5 worm cellular contexts compared by ENCODE assay signal in the genomic region with DNA sequence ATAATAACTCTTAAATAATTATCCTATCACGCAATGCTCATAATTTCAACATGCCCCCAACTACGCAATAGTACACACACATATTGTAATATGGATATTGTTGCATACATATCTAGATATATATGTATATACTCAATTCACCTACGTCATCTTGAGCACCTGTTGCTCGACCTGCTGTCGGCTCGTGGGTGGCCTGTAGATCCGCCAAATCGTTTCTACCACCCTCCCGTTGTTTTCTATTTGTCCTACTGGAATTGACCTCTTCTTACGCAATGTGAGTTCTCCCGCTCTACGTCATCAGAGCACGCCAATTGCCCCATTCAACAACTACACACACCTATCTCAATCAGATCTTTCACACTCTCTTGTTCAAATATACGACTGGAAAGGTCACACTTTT.
A peak's percentile ranks its signal among the peaks of the same experiment; 100 is the strongest.
TF ChIP-seq lines count a peak whose summit lies in the region.

No protein-coding gene starts in this region.

TF ChIP-seq in whole organism, L1 larva, 84 proteins besides CTCF, POLR2A, EP300 and RAD21:
- TF ChIP-seq nhr-85 (tag; lab: Kevin White, UChicago) = peak; percentile 69
- TF ChIP-seq pag-3 (tag; optimal IDR thresholded peaks at IDR 0.05; lab: Kevin White, UChicago; ENCODE audit: borderline replicate concordance, insufficient read depth) = no peak
- TF ChIP-seq ces-1 (GFP tag; optimal IDR thresholded peaks at IDR 0.05; lab: Kevin White, UChicago) = no peak
- TF ChIP-seq xbp-1 (tag; optimal IDR thresholded peaks at IDR 0.05; lab: Kevin White, UChicago) = no peak
- no peak for TF ChIP-seq ets-5 (GFP tag; IDR thresholded peaks at IDR 0.05; lab: Robert Waterston, UW)

TF ChIP-seq in whole organism, early embryonic, 17 proteins besides CTCF, POLR2A, EP300 and RAD21:
- peak; percentile 32; the same call in 1 of the 2 replicates for TF ChIP-seq pes-1 (GFP tag; IDR thresholded peaks at IDR 0.05; lab: Robert Waterston, UW)
- no peak for TF ChIP-seq hmg-4 (GFP tag; optimal IDR thresholded peaks at IDR 0.05; lab: Kevin White, UChicago)

TF ChIP-seq in whole organism, late embryonic, 69 proteins besides CTCF, POLR2A, EP300 and RAD21:
- TF ChIP-seq ceh-31 (tag; optimal IDR thresholded peaks at IDR 0.05; lab: Kevin White, UChicago) (no peak), tbx-2 (tag; optimal IDR thresholded peaks at IDR 0.05; lab: Kevin White, UChicago) (peak; percentile 39)
TF ChIP-seq in whole organism, late embryonic: peak in this region for 1.

TF ChIP-seq in whole organism, midembryonic, 9 proteins besides CTCF, POLR2A, EP300 and RAD21:
- no peak for TF ChIP-seq flt-1 (GFP tag; IDR thresholded peaks at IDR 0.05; lab: Robert Waterston, UW)
- peak; percentile 1 for TF ChIP-seq cog-1 (tag; optimal IDR thresholded peaks at IDR 0.05; lab: Kevin White, UChicago)
- TF ChIP-seq ref-1 (GFP tag; conservative IDR thresholded peaks at IDR 0.05; lab: Robert Waterston, UW) = no peak
- TF ChIP-seq ztf-23 (GFP tag; IDR thresholded peaks at IDR 0.05; lab: Robert Waterston, UW) = no peak
- no peak for TF ChIP-seq tab-1 (GFP tag; IDR thresholded peaks at IDR 0.05; lab: Robert Waterston, UW)
- TF ChIP-seq T22C8.4 (GFP tag; IDR thresholded peaks at IDR 0.05; lab: Robert Waterston, UW) = no peak
- no peak for TF ChIP-seq klf-2 (GFP tag; conservative IDR thresholded peaks at IDR 0.05; lab: Robert Waterston, UW)
- TF ChIP-seq med-1 (GFP tag; optimal IDR thresholded peaks at IDR 0.05; lab: Kevin White, UChicago; ENCODE audit: insufficient read depth) = no peak
- TF ChIP-seq ztf-29 (GFP tag; IDR thresholded peaks at IDR 0.05; lab: Robert Waterston, UW) = no peak

TF ChIP-seq in whole organism, mixed stage, embryonic, 35 proteins besides CTCF, POLR2A, EP300 and RAD21:
- peak; percentile 60 for TF ChIP-seq hlh-1 (tag; optimal IDR thresholded peaks at IDR 0.05; lab: Kevin White, UChicago)
- peak; percentile 80 for TF ChIP-seq zip-8 (tag; optimal IDR thresholded peaks at IDR 0.05; lab: Kevin White, UChicago)
- TF ChIP-seq mep-1 (tag; optimal IDR thresholded peaks at IDR 0.05; lab: Kevin White, UChicago) = no peak
- no peak for TF ChIP-seq ztf-11 (tag; optimal IDR thresholded peaks at IDR 0.05; lab: Kevin White, UChicago)
- peak; percentile 40 for TF ChIP-seq cnd-1 (tag; optimal IDR thresholded peaks at IDR 0.05; lab: Kevin White, UChicago)
- no peak for TF ChIP-seq ces-1 (GFP tag; optimal IDR thresholded peaks at IDR 0.05; lab: Kevin White, UChicago)
- peak; percentile 98 for TF ChIP-seq nhr-2 (tag; optimal IDR thresholded peaks at IDR 0.05; lab: Kevin White, UChicago)
- TF ChIP-seq ceh-39 (tag; optimal IDR thresholded peaks at IDR 0.05; lab: Kevin White, UChicago) = peak; percentile 27
- peak; percentile 13 for TF ChIP-seq elt-1 (tag; optimal IDR thresholded peaks at IDR 0.05; lab: Kevin White, UChicago; ENCODE audit: borderline replicate concordance, insufficient read depth)
- no peak for TF ChIP-seq unc-39 (tag; optimal IDR thresholded peaks at IDR 0.05; lab: Kevin White, UChicago)
- TF ChIP-seq unc-120 (tag; optimal IDR thresholded peaks at IDR 0.05; lab: Kevin White, UChicago; ENCODE audit: poor library complexity, severe bottlenecking) = no peak
- no peak for TF ChIP-seq lsy-2 (tag; optimal IDR thresholded peaks at IDR 0.05; lab: Kevin White, UChicago)
- TF ChIP-seq mls-2 (tag; optimal IDR thresholded peaks at IDR 0.05; lab: Kevin White, UChicago) = no peak
- TF ChIP-seq ham-2 (GFP tag; optimal IDR thresholded peaks at IDR 0.05; lab: Kevin White, UChicago) = no peak
- no peak for TF ChIP-seq sem-2 (GFP tag; optimal IDR thresholded peaks at IDR 0.05; lab: Kevin White, UChicago)
- no peak for TF ChIP-seq lin-13 (tag; optimal IDR thresholded peaks at IDR 0.05; lab: Kevin White, UChicago)
